Fruit fly (Drosophila melanogaster) whole organism, prepupa: ENCODE data around the gene bond.

Source experiments
- CG11294 ChIP-seq: fragments of 200-800 bp; sonication (Bioruptor generic); IDR thresholded peaks from 2 replicates; pipeline ENCODE4 v1.3.6; 2022; ENCODE audit warnings: missing biosample characterization, missing genetic modification characterization
- CG3032 ChIP-seq: fragments of 200-800 bp; optimal IDR thresholded peaks from 2 replicates; lab custom pipeline; 2019; ENCODE audit warnings: missing biosample characterization, mild to moderate bottlenecking, missing genetic modification characterization, moderate library complexity
- CG6854 ChIP-seq: fragments of 200-800 bp; sonication (Bioruptor generic); optimal IDR thresholded peaks from 2 replicates; lab custom pipeline; 2017; ENCODE audit warnings: missing biosample characterization, mild to moderate bottlenecking, missing genetic modification characterization
- CG8632 ChIP-seq: fragments of 200-800 bp; sonication (Bioruptor generic); optimal IDR thresholded peaks from 3 replicates; lab custom pipeline; 2016; ENCODE audit warnings: missing biosample characterization, missing genetic modification characterization
- Lpt ChIP-seq: fragments of 200-800 bp; sonication (Bioruptor generic); optimal IDR thresholded peaks from 3 replicates; lab custom pipeline; 2016; ENCODE audit warnings: missing biosample characterization, missing genetic modification characterization
- Met ChIP-seq: fragments of 200-800 bp; sonication (Bioruptor generic); optimal IDR thresholded peaks from 3 replicates; lab custom pipeline; 2016; ENCODE audit warnings: missing biosample characterization, missing genetic modification characterization
- Sox14 ChIP-seq: fragments of 200-800 bp; sonication (Bioruptor generic); optimal IDR thresholded peaks from 3 replicates; lab custom pipeline; 2016; ENCODE audit warnings: missing biosample characterization, missing genetic modification characterization
- topi ChIP-seq: fragments of 200-800 bp; sonication (Bioruptor generic); optimal IDR thresholded peaks from 3 replicates; lab custom pipeline; 2016; ENCODE audit warnings: missing biosample characterization, missing genetic modification characterization

DNA sequence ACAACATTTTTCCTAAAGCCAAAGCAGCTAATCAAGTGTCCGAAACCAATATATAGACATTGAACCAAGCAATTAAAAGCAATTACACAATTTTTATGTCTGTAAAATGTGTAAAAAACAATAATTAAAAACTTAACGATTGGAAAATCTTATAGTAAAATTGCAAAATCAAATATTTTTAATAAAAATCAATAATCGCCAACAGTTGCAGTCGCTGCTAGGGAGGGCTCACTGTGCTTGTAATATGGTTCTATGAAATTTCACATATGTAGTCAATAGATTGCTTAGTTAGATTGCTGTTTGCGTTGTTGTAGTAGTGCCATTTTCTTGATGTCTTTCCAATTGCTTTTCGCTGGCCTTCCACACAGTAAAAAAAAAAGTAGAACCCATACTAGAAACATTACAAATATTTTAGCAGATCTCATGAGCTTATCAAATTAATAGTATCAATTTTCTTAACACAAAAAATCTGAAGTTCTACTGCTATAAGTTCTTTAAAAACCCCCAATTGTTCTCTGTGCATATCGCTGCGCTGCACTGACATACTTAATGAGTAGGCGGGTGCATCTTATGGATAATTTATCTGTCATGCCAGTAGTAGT lies 25.7 kb downstream of the bond start:
- TF ChIP-seq CG6854 (GFP tag; lab: Kevin White, UChicago): no peak
- no peak for TF ChIP-seq Sox14 (GFP tag; lab: Kevin White, UChicago)
- peak; percentile 7; the same call in 1 of the 2 replicates for TF ChIP-seq CG11294 (GFP tag; lab: Robert Waterston, UW)
- TF ChIP-seq CG8632: no peak
- TF ChIP-seq Lpt (GFP tag; lab: Kevin White, UChicago): peak; percentile 32
- no peak for TF ChIP-seq Met (GFP tag; lab: Kevin White, UChicago)
- no peak for TF ChIP-seq topi (GFP tag; lab: Kevin White, UChicago)
- no peak for TF ChIP-seq CG3032
